Worm (Caenorhabditis elegans) whole organism, young adult: Measurements from ENCODE around the gene srh-281.

Experiments used
- B0261.1 ChIP-seq: sonication (generic microtip); optimal IDR thresholded peaks from 2 replicates; lab custom pipeline; 2016; ENCODE audit warnings: mild to moderate bottlenecking, missing genetic modification characterization, moderate library complexity, missing compliant biosample characterization
- B0336.3 ChIP-seq: fragments of 200-800 bp; sonication (Bioruptor generic); IDR thresholded peaks from 2 replicates; pipeline ENCODE4 v1.3.6; 2022; ENCODE audit warnings: missing genetic modification characterization, missing compliant biosample characterization
- D2030.7 ChIP-seq: fragments of 200-800 bp; sonication (Bioruptor generic); IDR thresholded peaks from 2 replicates; pipeline ENCODE4 v1.3.6; 2022; ENCODE audit warnings: missing genetic modification reagents, missing genetic modification characterization, missing compliant biosample characterization
- F49E8.2 ChIP-seq: sonication (generic microtip); optimal IDR thresholded peaks from 3 replicates; lab custom pipeline; 2017; ENCODE audit warnings: missing genetic modification characterization, mild to moderate bottlenecking, missing compliant biosample characterization, antibody characterized with exemption, moderate library complexity; ENCODE audit not compliant: insufficient read depth
- F57A8.1 ChIP-seq: fragments of 200-800 bp; sonication (Bioruptor generic); optimal IDR thresholded peaks from 2 replicates; lab custom pipeline; 2018; ENCODE audit warnings: mild to moderate bottlenecking, missing genetic modification characterization, moderate library complexity, missing compliant biosample characterization
- Y53G8AR.9 ChIP-seq: fragments of 200-800 bp; sonication (Bioruptor generic); conservative IDR thresholded peaks from 2 replicates; pipeline ENCODE4 v1.3.6; 2022; ENCODE audit warnings: missing genetic modification reagents, missing genetic modification characterization, missing compliant biosample characterization
- ama-1 ChIP-seq, 3 experiments: fragments of 150-350 bp in 1 of 3; sonication (generic microtip) in 2 of 3; optimal IDR thresholded peaks; 2 replicates each; lab custom pipeline; 2014 to 2018; ENCODE audit warnings: missing biosample characterization in 2 of 3, missing genetic modification characterization in 2 of 3, missing genetic modification reagents in 2 of 3
- aptf-2 ChIP-seq: fragments of 200-800 bp; sonication (Bioruptor generic); conservative IDR thresholded peaks from 2 replicates; pipeline ENCODE4 v1.3.6; 2022; ENCODE audit warnings: missing genetic modification reagents, missing genetic modification characterization, missing compliant biosample characterization
- athp-1 ChIP-seq: sonication (generic microtip); optimal IDR thresholded peaks from 2 replicates; lab custom pipeline; 2017; ENCODE audit warnings: mild to moderate bottlenecking, missing genetic modification characterization, missing compliant biosample characterization
- attf-6 ChIP-seq: fragments of 200-800 bp; sonication (Bioruptor generic); IDR thresholded peaks from 2 replicates; pipeline ENCODE4 v1.3.6; 2022; ENCODE audit warnings: missing genetic modification reagents, missing genetic modification characterization, missing compliant biosample characterization
- bed-2 ChIP-seq: fragments of 200-800 bp; sonication (Bioruptor generic); IDR thresholded peaks from 2 replicates; pipeline ENCODE4 v1.3.6; 2022; ENCODE audit warnings: missing genetic modification reagents, missing genetic modification characterization, missing compliant biosample characterization
- ceh-100 ChIP-seq: fragments of 200-800 bp; sonication (Bioruptor generic); IDR thresholded peaks from 2 replicates; pipeline ENCODE4 v1.3.6; 2022; ENCODE audit warnings: missing genetic modification reagents, missing genetic modification characterization, missing compliant biosample characterization
- chd-7 ChIP-seq: sonication (generic microtip); optimal IDR thresholded peaks from 2 replicates; lab custom pipeline; 2016; ENCODE audit warnings: mild to moderate bottlenecking, missing genetic modification characterization, moderate library complexity, missing compliant biosample characterization
- dpl-1 ChIP-seq: fragments of 150-350 bp; optimal IDR thresholded peaks from 2 replicates; lab custom pipeline; 2014; ENCODE audit warnings: missing biosample characterization, missing genetic modification reagents, missing genetic modification characterization
- egl-44 ChIP-seq: fragments of 200-800 bp; sonication (Bioruptor generic); IDR thresholded peaks from 2 replicates; pipeline ENCODE4 v1.3.6; 2022; ENCODE audit warnings: missing genetic modification reagents, missing genetic modification characterization, missing compliant biosample characterization
- ekl-4 ChIP-seq: fragments of 200-800 bp; sonication (Bioruptor generic); IDR thresholded peaks from 2 replicates; pipeline ENCODE4 v1.3.6; 2022; ENCODE audit warnings: missing genetic modification reagents, missing genetic modification characterization, missing compliant biosample characterization
- gei-17 ChIP-seq: fragments of 200-800 bp; sonication (Bioruptor generic); optimal IDR thresholded peaks from 2 replicates; lab custom pipeline; 2018; ENCODE audit warnings: mild to moderate bottlenecking, missing genetic modification characterization, missing compliant biosample characterization
- hlh-26 ChIP-seq: fragments of 200-800 bp; sonication (Bioruptor generic); conservative IDR thresholded peaks from 2 replicates; pipeline ENCODE4 v1.3.6; 2022; ENCODE audit warnings: missing genetic modification reagents, missing genetic modification characterization, missing compliant biosample characterization
- hmg-1.2 ChIP-seq: fragments of 200-800 bp; sonication (Bioruptor generic); IDR thresholded peaks from 2 replicates; pipeline ENCODE4 v1.3.6; 2022; ENCODE audit warnings: missing genetic modification reagents, missing genetic modification characterization, missing compliant biosample characterization
- hsf-1 ChIP-seq: fragments of 200-800 bp; sonication (Bioruptor generic); IDR thresholded peaks from 2 replicates; pipeline ENCODE4 v1.3.6; 2022; ENCODE audit warnings: missing genetic modification reagents, missing genetic modification characterization, missing compliant biosample characterization
- let-607 ChIP-seq, 2 experiments: fragments of 200-800 bp in 1 of 2; sonication (Bioruptor generic) in 1 of 2; sonication (generic microtip) in 1 of 2; optimal IDR thresholded peaks; 2 replicates each; lab custom pipeline; 2016 to 2018; ENCODE audit warnings: mild to moderate bottlenecking in 2 of 2, missing compliant biosample characterization in 2 of 2, missing genetic modification characterization in 2 of 2, moderate library complexity in 2 of 2, missing genotype in 1 of 2
- lin-26 ChIP-seq: fragments of 200-800 bp; sonication (Bioruptor generic); IDR thresholded peaks from 2 replicates; pipeline ENCODE4 v1.3.6; 2022; ENCODE audit warnings: missing genetic modification reagents, missing genetic modification characterization, missing compliant biosample characterization
- lin-40 ChIP-seq: sonication (generic microtip); optimal IDR thresholded peaks from 2 replicates; lab custom pipeline; 2016; ENCODE audit warnings: missing genetic modification characterization, mild to moderate bottlenecking, missing compliant biosample characterization, missing genotype, missing genetic modification reagents
- lin-54 ChIP-seq: fragments of 200-800 bp; sonication (Bioruptor generic); optimal IDR thresholded peaks from 2 replicates; lab custom pipeline; 2018; ENCODE audit warnings: mild to moderate bottlenecking, missing genetic modification characterization, missing compliant biosample characterization
- lsl-1 ChIP-seq: fragments of 200-800 bp; sonication (Bioruptor generic); optimal IDR thresholded peaks from 2 replicates; lab custom pipeline; 2018; ENCODE audit warnings: mild to moderate bottlenecking, missing genetic modification characterization, moderate library complexity, missing compliant biosample characterization
- madf-6 ChIP-seq: fragments of 200-800 bp; sonication (Bioruptor generic); IDR thresholded peaks from 2 replicates; pipeline ENCODE4 v1.3.6; 2022; ENCODE audit warnings: missing genetic modification reagents, missing genetic modification characterization, missing compliant biosample characterization
- mcd-1 ChIP-seq: fragments of 200-800 bp; sonication (Bioruptor generic); IDR thresholded peaks from 2 replicates; pipeline ENCODE4 v1.3.6; 2022; ENCODE audit warnings: missing genetic modification reagents, missing genetic modification characterization, missing compliant biosample characterization
- nfya-2 ChIP-seq: fragments of 200-800 bp; sonication (Bioruptor generic); IDR thresholded peaks from 2 replicates; pipeline ENCODE4 v1.3.6; 2022; ENCODE audit warnings: missing genetic modification reagents, missing genetic modification characterization, missing compliant biosample characterization
- nfyb-1 ChIP-seq: fragments of 200-800 bp; sonication (Bioruptor generic); IDR thresholded peaks from 2 replicates; pipeline ENCODE4 v1.3.6; 2022; ENCODE audit warnings: missing genetic modification reagents, missing genetic modification characterization, missing compliant biosample characterization
- nhr-120 ChIP-seq: fragments of 200-800 bp; sonication (Bioruptor generic); IDR thresholded peaks from 2 replicates; pipeline ENCODE4 v1.3.6; 2022; ENCODE audit warnings: missing genetic modification characterization, missing compliant biosample characterization
- nhr-179 ChIP-seq: sonication (generic microtip); optimal IDR thresholded peaks from 2 replicates; lab custom pipeline; 2016; ENCODE audit warnings: mild to moderate bottlenecking, missing genetic modification characterization, missing compliant biosample characterization
- nhr-90 ChIP-seq: sonication (generic microtip); optimal IDR thresholded peaks from 2 replicates; lab custom pipeline; 2016; ENCODE audit warnings: missing genotype, mild to moderate bottlenecking, missing genetic modification characterization, missing compliant biosample characterization
- rpc-1 ChIP-seq, 2 experiments: fragments of 150-350 bp in 1 of 2; sonication (generic microtip) in 1 of 2; optimal IDR thresholded peaks; 2 replicates each; lab custom pipeline; 2014 to 2018; ENCODE audit warnings: missing biosample characterization in 1 of 2, missing genetic modification characterization in 1 of 2, missing genetic modification reagents in 1 of 2, missing genotype in 1 of 2
- sea-2 ChIP-seq: fragments of 200-800 bp; sonication (Bioruptor generic); IDR thresholded peaks from 2 replicates; pipeline ENCODE4 v1.3.6; 2022; ENCODE audit warnings: missing genetic modification characterization, missing compliant biosample characterization
- snpc-4 ChIP-seq, 5 experiments: fragments of 150-350 bp in 1 of 5; sonication (generic microtip) in 4 of 5; optimal IDR thresholded peaks; 2 replicates each; lab custom pipeline; 2014 to 2018; ENCODE audit warnings: missing genetic modification characterization in 5 of 5, missing biosample characterization in 3 of 5, antibody characterized with exemption in 2 of 5, mild to moderate bottlenecking in 2 of 5, missing compliant biosample characterization in 2 of 5, missing genotype in 2 of 5, moderate library complexity in 2 of 5, missing genetic modification reagents in 1 of 5
- sptf-2 ChIP-seq: fragments of 200-800 bp; sonication (Bioruptor generic); optimal IDR thresholded peaks from 2 replicates; lab custom pipeline; 2018; ENCODE audit warnings: mild to moderate bottlenecking, missing genetic modification characterization, missing compliant biosample characterization
- tbp1 ChIP-seq: fragments of 200-800 bp; sonication (Bioruptor generic); optimal IDR thresholded peaks from 2 replicates; lab custom pipeline; 2018; ENCODE audit warnings: mild to moderate bottlenecking, missing genetic modification characterization, missing compliant biosample characterization
- xnd-1 ChIP-seq: sonication (generic microtip); optimal IDR thresholded peaks from 2 replicates; lab custom pipeline; 2016; ENCODE audit warnings: missing genotype, missing genetic modification reagents, missing genetic modification characterization, missing compliant biosample characterization
- ztf-25 ChIP-seq: fragments of 200-800 bp; sonication (Bioruptor generic); IDR thresholded peaks from 2 replicates; pipeline ENCODE4 v1.3.6; 2022; ENCODE audit warnings: missing genetic modification reagents, missing genetic modification characterization, missing compliant biosample characterization
- ztf-3 ChIP-seq: fragments of 200-800 bp; sonication (Bioruptor generic); optimal IDR thresholded peaks from 2 replicates; lab custom pipeline; 2018; ENCODE audit warnings: mild to moderate bottlenecking, missing genetic modification characterization, missing compliant biosample characterization

The srh-281 gene

DNA sequence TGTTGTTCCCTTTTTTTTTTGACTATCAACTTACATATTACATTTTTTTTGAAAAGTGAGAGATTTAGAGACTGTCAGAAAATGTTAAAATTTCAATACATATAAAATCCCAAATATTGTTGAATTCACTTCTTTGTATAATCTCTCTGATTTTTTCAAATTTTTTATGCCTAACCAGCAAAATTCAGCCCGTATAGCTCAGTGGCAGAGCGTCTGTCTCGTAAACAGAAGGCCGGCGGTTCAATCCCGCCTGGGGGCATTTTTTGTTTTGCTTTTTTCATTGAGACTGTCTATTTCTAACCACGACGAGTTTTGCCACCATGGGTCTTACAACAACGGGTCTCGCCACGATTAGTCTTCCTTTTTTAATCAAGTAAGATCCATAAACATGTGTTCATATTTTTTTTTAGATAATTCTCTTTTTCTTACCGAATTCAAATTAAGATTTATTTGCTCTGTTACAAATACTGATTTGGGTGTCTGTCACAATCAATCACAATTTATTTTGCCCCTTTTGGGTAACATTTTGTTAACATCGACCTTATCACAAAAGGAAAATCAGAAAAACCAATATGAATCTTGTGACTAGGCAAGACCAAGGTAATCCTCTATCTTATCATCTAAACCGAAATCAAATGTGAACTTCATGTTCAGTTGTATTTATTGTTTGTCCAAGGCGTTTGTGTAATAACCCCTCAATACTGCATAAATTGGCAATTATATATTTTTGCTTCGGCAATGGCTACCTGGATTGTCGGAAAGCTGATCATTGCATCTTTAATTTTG is 28.6 kb downstream of the srh-281 start, which contains the start of gene glc-1:
Gene glc-1 (plus strand): TSS at position 663 of the 786 bp plus-strand sequence.
- no peak for TF ChIP-seq F57A8.1 (GFP tag; lab: Kevin White, UChicago)
- no peak for TF ChIP-seq athp-1 (tag; lab: Kevin White, UChicago)
- no peak for TF ChIP-seq nhr-90 (tag; lab: Kevin White, UChicago)
- TF ChIP-seq snpc-4 (GFP tag; optimal IDR thresholded peaks at IDR 0.05; lab: Kevin White, UChicago) = no peak
- TF ChIP-seq snpc-4 (tag; optimal IDR thresholded peaks at IDR 0.05; lab: Kevin White, UChicago) = peak in 1 of 4 experiments; percentile 21
- TF ChIP-seq rpc-1 (optimal IDR thresholded peaks at IDR 0.05; lab: Kevin White, UChicago) = peak; percentile 29
- peak; percentile 74 for TF ChIP-seq rpc-1 (tag; optimal IDR thresholded peaks at IDR 0.05; lab: Kevin White, UChicago)
- no peak for TF ChIP-seq bed-2 (GFP tag; lab: Robert Waterston, UW)
- 0 out of 2 replicates have a peak, but pooled peaks have one; percentile 27 for TF ChIP-seq attf-6 (GFP tag; lab: Robert Waterston, UW)
- no peak for TF ChIP-seq nfya-2
- no peak for TF ChIP-seq chd-7 (tag; lab: Kevin White, UChicago)
- peak; percentile 74 for TF ChIP-seq tbp1 (GFP tag; lab: Kevin White, UChicago)
- peak; percentile 42 for TF ChIP-seq B0261.1 (tag; lab: Kevin White, UChicago)
- TF ChIP-seq sea-2 (GFP tag; lab: Robert Waterston, UW) = no peak
- TF ChIP-seq ztf-3 (GFP tag; lab: Kevin White, UChicago) = no peak

DNA sequence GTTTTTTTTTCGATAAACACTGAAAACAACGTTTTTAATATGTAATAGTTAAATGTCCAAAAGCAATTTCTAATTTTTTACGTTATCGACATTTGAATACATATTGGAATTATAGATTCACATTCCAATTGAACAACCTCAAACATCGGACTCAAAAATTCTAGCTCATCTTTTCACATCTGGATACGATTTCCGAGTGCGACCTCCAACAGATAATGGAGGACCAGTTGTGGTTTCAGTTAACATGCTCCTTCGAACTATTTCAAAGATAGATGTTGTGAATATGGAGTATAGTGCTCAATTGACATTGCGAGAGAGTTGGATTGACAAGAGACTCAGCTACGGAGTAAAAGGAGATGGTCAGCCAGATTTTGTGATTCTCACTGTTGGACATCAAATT is 29.4 kb downstream of the srh-281 start:
- TF ChIP-seq hlh-26 (GFP tag; lab: Robert Waterston, UW) (no peak), ama-1 (optimal IDR thresholded peaks at IDR 0.05; lab: Kevin White, UChicago) (no peak), ama-1 (GFP tag; optimal IDR thresholded peaks at IDR 0.05; lab: Kevin White, UChicago) (no peak), let-607 (tag; optimal IDR thresholded peaks at IDR 0.05; lab: Kevin White, UChicago) (no peak), hsf-1 (GFP tag; lab: Robert Waterston, UW) (no peak), sptf-2 (GFP tag; lab: Kevin White, UChicago) (no peak), lin-54 (GFP tag; lab: Kevin White, UChicago) (no peak)
- TF ChIP-seq, all 124 proteins: peak for 0

DNA sequence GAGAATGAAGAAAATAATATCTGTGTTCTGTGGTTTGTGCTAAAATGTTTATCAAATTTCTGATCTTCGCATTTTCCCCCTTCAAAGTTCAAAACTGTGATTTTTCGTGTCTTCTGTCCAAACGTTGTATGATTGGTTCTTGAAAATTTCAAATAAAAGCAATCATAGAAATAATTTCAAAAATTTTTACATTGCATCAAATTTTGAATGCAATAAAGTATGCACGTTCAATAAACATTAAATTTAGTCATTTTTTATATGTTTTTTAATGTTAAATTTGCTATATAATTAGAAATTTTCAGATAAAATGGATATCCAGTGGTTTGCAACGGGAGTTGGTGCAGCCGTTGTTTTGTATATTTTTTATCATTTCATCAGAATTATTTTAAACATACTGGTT is 33.4 kb downstream of the srh-281 start, which contains the start of gene stdh-2:
Gene stdh-2 (plus strand): TSS at position 301 of the 400 bp plus-strand sequence.
- TF ChIP-seq gei-17 (GFP tag; lab: Kevin White, UChicago) = no peak
- no peak for TF ChIP-seq nhr-120
- TF ChIP-seq dpl-1 (GFP tag; lab: Kevin White, UChicago) = no peak
- no peak for TF ChIP-seq nhr-179 (tag; lab: Kevin White, UChicago)
- no peak for TF ChIP-seq lin-40 (tag; lab: Kevin White, UChicago)
- TF ChIP-seq ztf-25 (GFP tag; lab: Robert Waterston, UW) = no peak
- TF ChIP-seq xnd-1 (tag; lab: Kevin White, UChicago) = no peak
- TF ChIP-seq, all 124 proteins: peak for 0

DNA sequence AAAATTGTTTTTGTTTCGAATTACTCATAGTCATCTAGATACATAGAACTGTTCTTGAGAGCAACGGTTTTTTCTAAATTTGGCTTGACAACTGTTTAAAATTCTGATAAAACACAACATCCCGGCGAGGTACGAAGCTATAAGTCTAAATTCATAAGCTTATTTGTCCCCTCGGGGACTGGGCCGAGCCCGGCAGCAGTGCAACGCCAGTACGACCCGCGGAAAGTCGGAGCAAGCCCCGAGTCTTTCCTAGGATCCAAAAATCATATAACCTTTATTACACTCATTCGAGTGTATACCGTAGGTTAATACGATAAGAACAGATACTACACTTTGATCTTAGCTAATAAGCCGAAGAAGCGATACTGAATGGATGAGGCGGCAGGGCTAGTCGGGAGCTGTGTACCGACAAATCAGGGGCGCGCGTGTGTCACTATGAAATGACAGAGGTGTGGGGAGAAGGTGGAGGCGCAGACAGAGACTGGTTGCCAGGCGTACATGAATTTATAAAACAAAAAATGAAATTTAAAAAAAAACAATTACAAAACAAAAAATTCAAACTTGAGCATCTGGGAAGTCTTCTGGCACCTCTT is 35.0 kb downstream of the srh-281 start:
- TF ChIP-seq F49E8.2 (tag; lab: Kevin White, UChicago) = peak; percentile 62
- peak; percentile 73 for TF ChIP-seq madf-6
- TF ChIP-seq aptf-2 (GFP tag; lab: Robert Waterston, UW) = 0 out of 2 replicates have a peak, but pooled peaks have one; percentile 29
- 0 out of 2 replicates have a peak, but pooled peaks have one; percentile 52 for TF ChIP-seq egl-44 (GFP tag; lab: Robert Waterston, UW)
- TF ChIP-seq mcd-1 (GFP tag; lab: Robert Waterston, UW) = peak; percentile 32
- TF ChIP-seq Y53G8AR.9 (GFP tag; lab: Robert Waterston, UW) = 0 out of 2 replicates have a peak, but pooled peaks have one; percentile 44
- peak; percentile 65 for TF ChIP-seq ekl-4 (GFP tag; lab: Robert Waterston, UW)
- TF ChIP-seq ceh-100 (GFP tag; lab: Robert Waterston, UW) = peak; percentile 40; the same call in 1 of the 2 replicates
- TF ChIP-seq lsl-1 (GFP tag; lab: Kevin White, UChicago) = peak; percentile 64
- peak; percentile 91 for TF ChIP-seq hmg-1.2 (GFP tag; lab: Robert Waterston, UW)
- peak; percentile 42; the same call in 1 of the 2 replicates for TF ChIP-seq nfyb-1
- TF ChIP-seq lin-26 (GFP tag; lab: Robert Waterston, UW) = peak; percentile 82
- peak; percentile 65 for TF ChIP-seq B0336.3 (GFP tag; lab: Robert Waterston, UW)
- peak; percentile 76 for TF ChIP-seq D2030.7 (GFP tag; lab: Robert Waterston, UW)
